Fruit fly (Drosophila melanogaster) whole organism, pupa: ENCODE data around the gene dmrt99B.

Source experiments
- CG10348 ChIP-seq: fragments of 200-800 bp; sonication (Bioruptor generic); IDR thresholded peaks from 2 replicates; pipeline ENCODE4 v1.3.6; 2022; ENCODE audit warnings: missing biosample characterization, missing genetic modification characterization
- CG12605 ChIP-seq: fragments of 200-800 bp; sonication (Bioruptor generic); IDR thresholded peaks from 2 replicates; pipeline ENCODE4 v1.3.6; 2022; ENCODE audit warnings: missing biosample characterization, missing genetic modification characterization
- CG13204 ChIP-seq: fragments of 200-800 bp; sonication (Bioruptor generic); optimal IDR thresholded peaks from 2 replicates; lab custom pipeline; 2018; ENCODE audit warnings: missing biosample characterization, mild to moderate bottlenecking, missing genetic modification characterization, moderate library complexity
- CG14655 ChIP-seq: fragments of 200-800 bp; sonication (Bioruptor generic); optimal IDR thresholded peaks from 3 replicates; lab custom pipeline; 2017; ENCODE audit warnings: mild to moderate bottlenecking, missing biosample characterization, missing genetic modification reagents, missing genetic modification characterization
- CG15710 ChIP-seq: fragments of 200-800 bp; sonication (Bioruptor generic); optimal IDR thresholded peaks from 2 replicates; lab custom pipeline; 2018; ENCODE audit warnings: missing biosample characterization, mild to moderate bottlenecking, missing genetic modification characterization, moderate library complexity
- CG17806 ChIP-seq: fragments of 200-800 bp; sonication (Bioruptor generic); optimal IDR thresholded peaks from 2 replicates; lab custom pipeline; 2018; ENCODE audit warnings: missing biosample characterization, mild to moderate bottlenecking, missing genetic modification characterization, moderate library complexity
- CG32121 ChIP-seq: fragments of 200-800 bp; sonication (Bioruptor generic); IDR thresholded peaks from 2 replicates; pipeline ENCODE4 v1.3.6; 2022; ENCODE audit warnings: missing biosample characterization, missing genetic modification characterization
- CG34367 ChIP-seq: fragments of 200-800 bp; sonication (Bioruptor generic); optimal IDR thresholded peaks from 2 replicates; lab custom pipeline; 2018; ENCODE audit warnings: missing biosample characterization, mild to moderate bottlenecking, missing genetic modification characterization
- CG4496 ChIP-seq: fragments of 200-800 bp; sonication (Bioruptor generic); IDR thresholded peaks from 3 replicates; pipeline ENCODE4 v1.3.6; 2022; ENCODE audit warnings: missing biosample characterization, missing genetic modification characterization
- CG8159 ChIP-seq: fragments of 200-800 bp; sonication (Bioruptor generic); optimal IDR thresholded peaks from 3 replicates; lab custom pipeline; 2018; ENCODE audit warnings: missing biosample characterization, mild to moderate bottlenecking, missing genetic modification characterization, moderate library complexity
- CG8301 ChIP-seq: fragments of 200-800 bp; sonication (Bioruptor generic); optimal IDR thresholded peaks from 2 replicates; lab custom pipeline; 2018; ENCODE audit warnings: missing biosample characterization, mild to moderate bottlenecking, missing genetic modification characterization
- CG9948 ChIP-seq: fragments of 200-800 bp; sonication (Bioruptor generic); optimal IDR thresholded peaks from 2 replicates; lab custom pipeline; 2018; ENCODE audit warnings: missing biosample characterization, mild to moderate bottlenecking, missing genetic modification characterization, moderate library complexity
- D1 ChIP-seq: fragments of 200-800 bp; sonication (Bioruptor generic); optimal IDR thresholded peaks from 2 replicates; lab custom pipeline; 2018; ENCODE audit warnings: missing biosample characterization, mild to moderate bottlenecking, missing genetic modification characterization, moderate library complexity
- EcR ChIP-seq: fragments of 200-800 bp; sonication (Bioruptor generic); optimal IDR thresholded peaks from 3 replicates; lab custom pipeline; 2019; ENCODE audit warnings: missing biosample characterization, missing genetic modification characterization, mild to moderate bottlenecking, moderate library complexity, missing genetic modification reagents
- Ets98B ChIP-seq: fragments of 200-800 bp; sonication (Bioruptor generic); IDR thresholded peaks from 2 replicates; pipeline ENCODE4 v1.3.6; 2022; ENCODE audit warnings: missing biosample characterization, missing genetic modification characterization
- Pif1A ChIP-seq: fragments of 200-800 bp; sonication (Bioruptor generic); optimal IDR thresholded peaks from 3 replicates; lab custom pipeline; 2016; ENCODE audit warnings: missing biosample characterization, missing genetic modification characterization
- Pif1B ChIP-seq: fragments of 200-800 bp; sonication (Bioruptor generic); optimal IDR thresholded peaks from 3 replicates; lab custom pipeline; 2016; ENCODE audit warnings: missing biosample characterization, missing genetic modification characterization
- Snoo ChIP-seq: fragments of 200-800 bp; sonication (Bioruptor generic); optimal IDR thresholded peaks from 3 replicates; lab custom pipeline; 2017; ENCODE audit warnings: missing biosample characterization, mild to moderate bottlenecking, missing genetic modification characterization, inconsistent platforms
- fd96Ca ChIP-seq: fragments of 200-800 bp; sonication (Bioruptor generic); IDR thresholded peaks from 3 replicates; pipeline ENCODE4 v1.3.6; 2022; ENCODE audit warnings: missing biosample characterization, missing genetic modification characterization
- gl ChIP-seq: fragments of 200-800 bp; sonication (Bioruptor generic); optimal IDR thresholded peaks from 2 replicates; lab custom pipeline; 2018; ENCODE audit warnings: missing biosample characterization, mild to moderate bottlenecking, missing genetic modification characterization
- rn ChIP-seq: fragments of 200-800 bp; sonication (Bioruptor generic); IDR thresholded peaks from 2 replicates; pipeline ENCODE4 v1.3.6; 2022; ENCODE audit warnings: missing biosample characterization, missing genetic modification characterization

Gene dmrt99B

DNA sequence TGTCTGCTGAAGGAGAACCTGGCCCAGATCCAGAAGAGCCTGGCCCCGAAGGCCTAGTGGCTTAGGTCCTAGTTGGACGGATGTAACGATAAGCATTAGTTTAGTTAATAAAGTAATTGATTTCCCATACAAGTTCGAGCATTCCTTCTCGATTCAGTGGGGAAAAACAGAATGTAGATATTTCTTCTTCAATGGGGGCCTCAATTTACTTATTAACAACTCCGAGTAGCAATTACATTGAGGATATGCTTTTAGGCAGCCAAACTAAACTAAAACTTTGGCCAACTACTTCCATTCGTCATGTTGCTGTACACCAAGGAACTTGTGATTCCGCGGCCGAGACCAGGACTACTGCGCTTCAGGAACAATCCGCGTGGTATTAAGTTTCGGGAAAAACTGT is 20.2 kb upstream of the dmrt99B start, which contains the start of gene ppk19:
Gene ppk19, plus strand, starts transcription at position 301 of the 400 bp plus-strand sequence.
- TF ChIP-seq CG8301 (tag; lab: Kevin White, UChicago) (no peak), CG14655 (GFP tag; lab: Kevin White, UChicago) (no peak), CG17806 (tag; lab: Kevin White, UChicago) (no peak), rn (GFP tag; lab: Robert Waterston, UW) (no peak), CG15710 (no peak), CG13204 (no peak), Ets98B (no peak), CG8159 (tag; lab: Kevin White, UChicago) (no peak), CG10348 (no peak), CG9948 (tag; lab: Kevin White, UChicago) (no peak), CG32121 (GFP tag; lab: Robert Waterston, UW) (no peak), Pif1B (GFP tag; lab: Kevin White, UChicago) (no peak), CG4496 (no peak), D1 (tag; lab: Kevin White, UChicago) (no peak), gl (no peak), fd96Ca (no peak)

DNA sequence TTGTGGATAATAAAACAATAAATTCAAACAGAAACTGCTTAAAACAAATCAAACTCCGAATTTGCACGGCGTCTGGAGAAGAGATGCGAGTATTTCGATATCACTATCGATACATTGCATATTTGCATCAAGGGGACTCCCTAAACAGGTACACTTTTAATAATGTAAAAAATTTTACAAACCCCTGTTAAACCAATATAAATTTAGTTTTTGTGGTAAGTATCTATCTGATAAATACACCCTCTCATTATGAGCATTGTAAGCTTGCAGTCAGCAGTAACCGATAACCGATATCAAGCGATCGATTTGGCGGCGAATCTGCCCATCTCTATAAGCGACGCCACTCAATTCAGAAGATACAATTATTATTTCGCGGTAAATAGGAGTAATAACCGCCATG is 17.1 kb upstream of the dmrt99B start, which contains the start of the genes Bub3 and Cap-D2:
Gene Bub3, minus strand, starts transcription at position 89 of the 400 bp plus-strand sequence.
Gene Cap-D2, plus strand, starts transcription at position 319 of the 400 bp plus-strand sequence.
- TF ChIP-seq CG4496 (peak; percentile 64; the same call in 1 of the 3 replicates), D1 (tag; lab: Kevin White, UChicago) (no peak), CG13204 (no peak), CG9948 (tag; lab: Kevin White, UChicago) (peak; percentile 47), gl (no peak), CG10348 (no peak), Snoo (no peak), CG32121 (GFP tag; lab: Robert Waterston, UW) (peak; percentile 64), CG34367 (peak; percentile 27), Pif1A (GFP tag; lab: Kevin White, UChicago) (no peak), CG15710 (peak; percentile 55), Ets98B (peak; percentile 72; the same call in 1 of the 2 replicates), CG8159 (tag; lab: Kevin White, UChicago) (peak; percentile 54), CG17806 (tag; lab: Kevin White, UChicago) (peak; percentile 60), Pif1B (GFP tag; lab: Kevin White, UChicago) (no peak), fd96Ca (peak; percentile 60; the same call in 2 of the 3 replicates)

DNA sequence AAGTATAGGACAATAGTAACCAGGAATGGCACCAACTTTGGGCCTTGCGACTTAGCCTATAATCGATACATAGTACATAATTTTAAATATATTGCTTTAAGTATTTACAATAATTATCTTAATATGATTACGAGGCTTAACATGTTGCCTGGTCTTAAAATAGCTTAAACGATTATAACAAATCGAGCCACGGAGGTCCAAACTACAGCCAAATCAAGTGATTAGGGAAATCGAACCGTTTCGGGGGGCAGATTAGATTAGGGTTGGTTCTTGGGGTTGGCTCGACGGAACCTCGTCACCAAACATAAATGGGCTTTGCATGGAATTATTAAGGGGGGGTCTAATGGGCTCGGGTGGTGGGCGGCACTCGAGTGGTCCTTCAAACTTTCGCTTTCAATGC is 11.2 kb upstream of the dmrt99B start:
- TF ChIP-seq gl: no peak
- TF ChIP-seq CG13204: no peak
- TF ChIP-seq D1 (tag; lab: Kevin White, UChicago): no peak
- no peak for TF ChIP-seq EcR (GFP tag; lab: Kevin White, UChicago)
- TF ChIP-seq CG10348: no peak
- TF ChIP-seq CG12605: no peak
- TF ChIP-seq CG4496: no peak

DNA sequence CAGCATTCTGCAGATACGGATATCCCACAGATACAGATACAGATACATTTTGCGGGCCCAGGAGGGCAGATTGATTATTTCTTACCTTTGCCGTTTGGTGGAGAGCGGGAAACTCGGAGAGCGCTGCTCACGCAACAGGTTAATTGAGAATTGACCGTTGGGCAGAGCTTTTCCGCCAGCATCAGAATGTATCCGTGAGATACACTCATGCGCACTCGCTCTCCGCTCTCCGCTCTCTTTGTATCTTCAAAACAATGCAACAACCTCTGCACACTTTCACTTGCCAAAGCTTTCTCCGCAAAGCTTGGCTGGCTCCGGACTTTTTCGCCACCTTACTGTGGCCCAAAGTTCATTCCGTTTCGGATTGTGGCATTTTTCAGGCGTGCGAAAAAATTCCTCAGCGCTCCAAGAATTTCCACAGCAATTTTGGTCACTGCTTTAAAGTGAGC is 10.2 kb upstream of the dmrt99B start, which contains the start of the genes CG7582 and Gycalpha99B:
Gene CG7582, minus strand, starts transcription at position 127 of the 449 bp plus-strand sequence.
Gene Gycalpha99B, plus strand, starts transcription at position 352 of the 449 bp plus-strand sequence.
- TF ChIP-seq CG9948 (tag; lab: Kevin White, UChicago) (no peak), CG8301 (tag; lab: Kevin White, UChicago) (peak; percentile 44), CG17806 (tag; lab: Kevin White, UChicago) (no peak), CG14655 (GFP tag; lab: Kevin White, UChicago) (peak; percentile 32), CG32121 (GFP tag; lab: Robert Waterston, UW) (peak; percentile 30; the same call in 1 of the 2 replicates), CG12605 (peak; percentile 92), CG8159 (tag; lab: Kevin White, UChicago) (no peak), CG10348 (no peak), EcR (GFP tag; lab: Kevin White, UChicago) (peak; percentile 74), Snoo (no peak), CG4496 (peak; percentile 76), Ets98B (peak; percentile 64)

DNA sequence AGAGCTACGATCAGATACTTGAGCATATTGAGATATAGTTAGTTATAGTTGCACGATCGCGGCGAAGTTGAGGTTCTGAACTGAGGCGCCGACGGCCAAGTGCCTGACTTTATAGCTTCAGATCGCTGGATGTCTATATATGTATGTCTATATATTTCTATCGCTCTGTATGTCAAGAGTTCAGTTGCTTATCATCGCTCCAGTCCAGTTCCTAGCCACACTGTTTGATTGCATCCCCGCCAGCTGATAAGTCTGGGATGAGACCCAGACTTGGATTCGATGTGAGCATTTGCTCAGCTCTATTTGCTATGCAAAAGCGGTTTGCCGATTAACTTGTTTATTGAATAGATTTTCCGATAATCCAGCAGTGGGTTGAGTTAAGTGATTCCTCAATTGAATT is 5.7 kb upstream of the dmrt99B start:
- TF ChIP-seq CG8301 (tag; lab: Kevin White, UChicago): no peak
- no peak for TF ChIP-seq CG32121 (GFP tag; lab: Robert Waterston, UW)
- TF ChIP-seq CG13204: no peak
- TF ChIP-seq EcR (GFP tag; lab: Kevin White, UChicago): no peak
- TF ChIP-seq CG8159 (tag; lab: Kevin White, UChicago): no peak
- no peak for TF ChIP-seq fd96Ca

DNA sequence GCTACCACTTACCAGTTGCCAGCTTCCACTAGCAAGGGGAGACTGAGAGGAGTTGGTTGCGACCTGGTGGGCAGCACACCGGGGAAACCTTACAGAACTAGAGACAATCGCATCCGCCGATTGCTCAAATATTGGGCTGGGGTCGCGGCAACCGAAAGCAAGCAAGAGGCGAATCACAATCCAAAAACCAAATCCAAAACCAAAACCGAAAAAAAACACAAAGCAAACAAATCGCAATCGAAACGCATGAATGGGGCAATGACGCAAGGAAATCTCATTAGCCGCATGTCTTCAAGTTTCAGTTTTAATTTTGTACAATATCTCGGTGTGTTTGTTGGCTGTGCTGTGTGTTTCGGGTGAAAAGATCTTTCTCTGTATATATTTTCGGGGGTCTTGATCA is 3.2 kb upstream of the dmrt99B start, which contains the start of gene Obp99c:
Gene Obp99c, minus strand, starts transcription at position 101 of the 400 bp plus-strand sequence.
- no peak for TF ChIP-seq CG8159 (tag; lab: Kevin White, UChicago)
- TF ChIP-seq CG32121 (GFP tag; lab: Robert Waterston, UW): no peak
- no peak for TF ChIP-seq D1 (tag; lab: Kevin White, UChicago)
- no peak for TF ChIP-seq Ets98B
- TF ChIP-seq CG13204: no peak
- TF ChIP-seq Pif1A (GFP tag; lab: Kevin White, UChicago): no peak
- no peak for TF ChIP-seq CG34367
